Worm (Caenorhabditis elegans): ENCODE results near the gene F25E5.1.

DNA sequence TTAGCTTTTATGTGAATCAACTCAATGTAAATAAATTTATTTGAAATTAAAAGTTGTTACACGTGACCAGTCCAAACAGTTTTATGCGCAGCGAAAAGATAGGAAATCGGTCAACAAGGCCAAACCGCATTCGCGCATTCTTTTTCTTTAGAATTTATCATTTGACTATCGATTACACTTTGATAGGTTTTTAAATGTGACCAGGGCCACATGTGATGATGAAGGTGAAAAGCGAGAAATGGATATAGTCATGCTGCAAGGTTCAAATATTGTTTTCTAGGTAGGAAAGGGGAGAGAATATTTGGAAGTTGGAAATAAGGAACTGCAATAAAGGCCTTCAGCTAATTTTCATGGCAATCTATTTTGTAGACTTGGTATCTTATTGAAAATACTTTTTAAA lies 28.8 kb upstream of the F25E5.1 start:
- TF ChIP-seq ama-1 (optimal IDR thresholded peaks at IDR 0.05) (peak; percentile 98), ceh-16 (tag; optimal IDR thresholded peaks at IDR 0.05) (no peak), unc-62 (GFP tag; optimal IDR thresholded peaks at IDR 0.05) (no peak), snpc-4 (tag; optimal IDR thresholded peaks at IDR 0.05) (no peak), nhr-11 (tag; optimal IDR thresholded peaks at IDR 0.05) (no peak), elt-3 (tag; optimal IDR thresholded peaks at IDR 0.05) (peak in 2 of 3 experiments; percentile 14 to 91), pqm-1 (tag; optimal IDR thresholded peaks at IDR 0.05) (no peak), elt-1 (tag; optimal IDR thresholded peaks at IDR 0.05) (no peak)

All from whole organism, L3 larva.